Worm (Caenorhabditis elegans): ENCODE data around the gene miga-1.

DNA sequence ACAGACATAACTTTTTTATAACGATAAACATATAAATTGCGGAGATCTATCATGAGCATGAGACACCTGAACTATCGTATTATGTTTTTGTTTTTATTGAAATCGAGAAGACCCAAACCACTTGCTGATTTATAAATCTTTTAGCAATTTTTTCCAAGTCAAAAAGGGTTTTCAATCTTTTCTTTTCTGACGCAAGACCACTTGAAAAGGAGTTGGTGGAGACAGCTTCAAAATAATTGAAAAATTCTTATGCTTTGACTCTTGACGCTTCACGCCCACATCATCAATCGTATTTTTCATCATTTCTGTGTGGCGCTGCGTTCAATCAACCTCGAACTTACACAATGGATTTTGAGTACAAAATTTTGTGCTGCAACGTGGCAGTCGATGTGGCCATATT lies 29.3 kb downstream of the miga-1 start, which contains the start of gene F23H12.7:
- TF ChIP-seq C38D4.7 (GFP tag; optimal IDR thresholded peaks at IDR 0.05) (no peak), nhr-11 (tag; optimal IDR thresholded peaks at IDR 0.05) (no peak), dmd-4 (tag; optimal IDR thresholded peaks at IDR 0.05; ENCODE audit: borderline replicate concordance) (no peak), pqm-1 (tag; optimal IDR thresholded peaks at IDR 0.05) (no peak), fkh-10 (GFP tag; optimal IDR thresholded peaks at IDR 0.05) (no peak), unc-3 (GFP tag; conservative IDR thresholded peaks at IDR 0.05) (no peak), unc-3 (tag; optimal IDR thresholded peaks at IDR 0.05) (no peak), unc-86 (tag; optimal IDR thresholded peaks at IDR 0.05) (no peak), pha-4 (tag; optimal IDR thresholded peaks at IDR 0.05) (no peak), ama-1 (optimal IDR thresholded peaks at IDR 0.05) (no peak), ceh-34 (tag; optimal IDR thresholded peaks at IDR 0.05) (no peak)
